Fruit fly (Drosophila melanogaster): ENCODE measurements around the gene ndl.

ndl gene

dm6 chr3L:6552968-6553402 lies 50.2 kb downstream of the ndl start (continued):
- TF ChIP-seq MBD-R2 (GFP tag; IDR thresholded peaks at IDR 0.05) = peak; percentile 79
- peak; percentile 91 for TF ChIP-seq CG7839 (tag; optimal IDR thresholded peaks at IDR 0.05)
- TF ChIP-seq ci (GFP tag; IDR thresholded peaks at IDR 0.05) = peak; percentile 93
- TF ChIP-seq Rfx (GFP tag; IDR thresholded peaks at IDR 0.05) = peak; percentile 95
- TF ChIP-seq CG9437 (GFP tag; optimal IDR thresholded peaks at IDR 0.05) = peak; percentile 67
- peak; percentile 57 for TF ChIP-seq CG14710 (tag; optimal IDR thresholded peaks at IDR 0.05)
- TF ChIP-seq rib (GFP tag; IDR thresholded peaks at IDR 0.05) = peak; percentile 66
- TF ChIP-seq CG4854 (GFP tag; optimal IDR thresholded peaks at IDR 0.05) = peak; percentile 75
- TF ChIP-seq nmo (GFP tag; optimal IDR thresholded peaks at IDR 0.05) = peak; percentile 88
- TF ChIP-seq cad (GFP tag; optimal IDR thresholded peaks at IDR 0.05) = no peak
- no peak for TF ChIP-seq aop (GFP tag; IDR thresholded peaks at IDR 0.05)
- TF ChIP-seq CG10654 (GFP tag; optimal IDR thresholded peaks at IDR 0.05) = peak; percentile 79
- TF ChIP-seq Hr78 (GFP tag; optimal IDR thresholded peaks at IDR 0.05) = peak in 1 of 2 experiments; percentile 57
- TF ChIP-seq CG8765 (GFP tag; IDR thresholded peaks at IDR 0.05) = peak; percentile 28; the same call in 1 of the 2 replicates
- peak; percentile 50 for TF ChIP-seq CG33213 (GFP tag; optimal IDR thresholded peaks at IDR 0.05)
- TF ChIP-seq ro (GFP tag; IDR thresholded peaks at IDR 0.05) = no peak
- TF ChIP-seq CG6813 (GFP tag; optimal IDR thresholded peaks at IDR 0.05) = peak; percentile 76
- peak; percentile 34 for TF ChIP-seq twi (tag; optimal IDR thresholded peaks at IDR 0.05)
- TF ChIP-seq CG15514 (GFP tag; optimal IDR thresholded peaks at IDR 0.05) = peak; percentile 70
- TF ChIP-seq Gsc (GFP tag; IDR thresholded peaks at IDR 0.05) = no peak
- TF ChIP-seq gem (tag; optimal IDR thresholded peaks at IDR 0.05) = peak; percentile 91
- TF ChIP-seq HmgZ (tag; optimal IDR thresholded peaks at IDR 0.05) = peak; percentile 89
- no peak for TF ChIP-seq CG8359 (GFP tag; optimal IDR thresholded peaks at IDR 0.05; ENCODE audit: borderline replicate concordance)
- TF ChIP-seq CG11456 (GFP tag; IDR thresholded peaks at IDR 0.05) = peak; percentile 84
- TF ChIP-seq en (GFP tag; optimal IDR thresholded peaks at IDR 0.05) = peak; percentile 22
- TF ChIP-seq Dp (GFP tag; optimal IDR thresholded peaks at IDR 0.05) = no peak
- TF ChIP-seq esg (GFP tag; conservative IDR thresholded peaks at IDR 0.05) = peak; percentile 82
- no peak for TF ChIP-seq Dref (GFP tag; IDR thresholded peaks at IDR 0.05)
- peak; percentile 16 for TF ChIP-seq da (GFP tag; optimal IDR thresholded peaks at IDR 0.05)
- TF ChIP-seq crp (GFP tag; optimal IDR thresholded peaks at IDR 0.05) = no peak
- no peak for TF ChIP-seq nerfin-2 (GFP tag; IDR thresholded peaks at IDR 0.05; ENCODE audit: partially characterized antibody)
- TF ChIP-seq Dad (GFP tag; optimal IDR thresholded peaks at IDR 0.05) = peak; percentile 64
- TF ChIP-seq lbe (GFP tag; optimal IDR thresholded peaks at IDR 0.05) = peak; percentile 87
- peak; percentile 84 for TF ChIP-seq CG13296 (GFP tag; optimal IDR thresholded peaks at IDR 0.05)
- TF ChIP-seq lola (GFP tag; optimal IDR thresholded peaks at IDR 0.05) = peak in 1 of 3 experiments; percentile 15
- no peak for TF ChIP-seq ato (GFP tag; IDR thresholded peaks at IDR 0.05; ENCODE audit: partially characterized antibody)
- TF ChIP-seq NK7.1 (GFP tag; optimal IDR thresholded peaks at IDR 0.05) = peak; percentile 69
- peak; percentile 53 for TF ChIP-seq CG15696 (tag; optimal IDR thresholded peaks at IDR 0.05)
- TF ChIP-seq zfh2 (GFP tag; optimal IDR thresholded peaks at IDR 0.05) = peak; percentile 87
- peak; percentile 45 for TF ChIP-seq CG12744 (GFP tag; optimal IDR thresholded peaks at IDR 0.05)
- peak; percentile 90 for TF ChIP-seq CG18599 (GFP tag; optimal IDR thresholded peaks at IDR 0.05)
- peak; percentile 60 for TF ChIP-seq dimm (GFP tag; IDR thresholded peaks at IDR 0.05)
- peak; percentile 74 for TF ChIP-seq gro (GFP tag; optimal IDR thresholded peaks at IDR 0.05)
- peak; percentile 87 for TF ChIP-seq cwo (GFP tag; optimal IDR thresholded peaks at IDR 0.05)
- TF ChIP-seq grn (GFP tag; optimal IDR thresholded peaks at IDR 0.05) = no peak
- peak; percentile 75 for TF ChIP-seq CHES-1-like (GFP tag; optimal IDR thresholded peaks at IDR 0.05)
- TF ChIP-seq ac (GFP tag; optimal IDR thresholded peaks at IDR 0.05) = no peak
- TF ChIP-seq zfh1 (GFP tag; IDR thresholded peaks at IDR 0.05) = peak; percentile 75; the same call in 2 of the 3 replicates
- TF ChIP-seq CG17912 (GFP tag; optimal IDR thresholded peaks at IDR 0.05) = peak; percentile 29
- peak; percentile 78 for TF ChIP-seq sd (tag; optimal IDR thresholded peaks at IDR 0.05)

Data from whole organism, embryonic.